Worm (Caenorhabditis elegans): ENCODE data around the gene rfc-3.

ce11 chrIV:13125999-13126398, 30.4 kb downstream of the rfc-3 start:
- TF ChIP-seq ZK546.5 (tag; optimal IDR thresholded peaks at IDR 0.05): no peak
- no peak for TF ChIP-seq fkh-2 (tag; optimal IDR thresholded peaks at IDR 0.05)
- TF ChIP-seq aly-2 (tag; optimal IDR thresholded peaks at IDR 0.05): no peak

Measured in whole organism, L3 larva.